Fruit fly (Drosophila melanogaster) whole organism, embryonic: ENCODE results near the gene CG43255.

Experiments used
- Ada2b ChIP-seq: fragments of 200-800 bp; sonication (Bioruptor generic); IDR thresholded peaks from 2 replicates; pipeline ENCODE4 v1.3.6; 2022; ENCODE audit warnings: missing biosample characterization, missing genetic modification characterization
- Atf3 ChIP-seq: fragments of 200-800 bp; sonication (Bioruptor generic); optimal IDR thresholded peaks from 3 replicates; lab custom pipeline; 2016; ENCODE audit warnings: missing biosample characterization, missing genetic modification characterization
- BEAF-32 ChIP-seq: fragments of 200-800 bp; sonication (Bioruptor generic); optimal IDR thresholded peaks from 3 replicates; lab custom pipeline; 2017; ENCODE audit warnings: missing biosample characterization, missing genetic modification characterization, mild to moderate bottlenecking, moderate library complexity, missing genetic modification reagents
- Bgb ChIP-seq: fragments of 200-800 bp; sonication (Bioruptor generic); IDR thresholded peaks from 2 replicates; pipeline ENCODE4 v1.3.6; 2022; ENCODE audit warnings: missing biosample characterization, missing genetic modification characterization; ENCODE audit not compliant: partially characterized antibody
- C15 ChIP-seq: fragments of 200-800 bp; sonication (Bioruptor generic); IDR thresholded peaks from 3 replicates; pipeline ENCODE4 v1.3.6; 2022; ENCODE audit warnings: missing biosample characterization, missing genetic modification characterization
- CG10565 ChIP-seq: fragments of 200-800 bp; sonication (Bioruptor generic); optimal IDR thresholded peaks from 3 replicates; lab custom pipeline; 2016; ENCODE audit warnings: missing biosample characterization, mild to moderate bottlenecking, missing genetic modification characterization
- CG11085 ChIP-seq: fragments of 200-800 bp; sonication (Bioruptor generic); IDR thresholded peaks from 2 replicates; pipeline ENCODE4 v1.3.6; 2022; ENCODE audit warnings: missing biosample characterization, missing genetic modification characterization
- CG11093 ChIP-seq: fragments of 200-800 bp; sonication (Bioruptor generic); IDR thresholded peaks from 3 replicates; pipeline ENCODE4 v1.3.6; 2022; ENCODE audit warnings: missing biosample characterization, missing genetic modification characterization
- CG12299 ChIP-seq: fragments of 200-800 bp; sonication (Bioruptor generic); optimal IDR thresholded peaks from 2 replicates; lab custom pipeline; 2018; ENCODE audit warnings: missing biosample characterization, mild to moderate bottlenecking, missing genetic modification characterization
- CG12659 ChIP-seq: fragments of 200-800 bp; sonication (Bioruptor generic); optimal IDR thresholded peaks from 3 replicates; lab custom pipeline; 2017; ENCODE audit warnings: mild to moderate bottlenecking, missing biosample characterization, missing genetic modification reagents, missing genetic modification characterization
- CG13624 ChIP-seq: fragments of 200-800 bp; sonication (Bioruptor generic); optimal IDR thresholded peaks from 2 replicates; lab custom pipeline; 2016; ENCODE audit warnings: missing biosample characterization, missing genetic modification characterization
- CG14667 ChIP-seq: fragments of 200-800 bp; sonication (Bioruptor generic); IDR thresholded peaks from 2 replicates; pipeline ENCODE4 v1.3.6; 2022; ENCODE audit warnings: missing biosample characterization, missing genetic modification characterization
- CG15073 ChIP-seq: fragments of 200-800 bp; sonication (Bioruptor generic); optimal IDR thresholded peaks from 2 replicates; lab custom pipeline; 2016; ENCODE audit warnings: missing biosample characterization, missing genetic modification characterization
- CG17829 ChIP-seq: fragments of 200-800 bp; optimal IDR thresholded peaks from 2 replicates; lab custom pipeline; 2019; ENCODE audit warnings: missing biosample characterization, mild to moderate bottlenecking, missing genetic modification characterization, moderate library complexity
- CG30020 ChIP-seq: fragments of 200-800 bp; optimal IDR thresholded peaks from 2 replicates; lab custom pipeline; 2019; ENCODE audit warnings: missing biosample characterization, mild to moderate bottlenecking, missing genetic modification characterization, moderate library complexity
- CG32532 ChIP-seq: fragments of 200-800 bp; sonication (Bioruptor generic); IDR thresholded peaks from 2 replicates; pipeline ENCODE4 v1.3.6; 2022; ENCODE audit warnings: missing biosample characterization, missing genetic modification characterization
- CG32772 ChIP-seq: fragments of 200-800 bp; sonication (Bioruptor generic); IDR thresholded peaks from 2 replicates; pipeline ENCODE4 v1.3.6; 2022; ENCODE audit warnings: missing biosample characterization, missing genetic modification characterization
- CG4854 ChIP-seq: fragments of 200-800 bp; sonication (Bioruptor generic); optimal IDR thresholded peaks from 2 replicates; lab custom pipeline; 2016; ENCODE audit warnings: missing biosample characterization, missing genetic modification characterization, inconsistent platforms
- CG6689 ChIP-seq: fragments of 200-800 bp; sonication (Bioruptor generic); IDR thresholded peaks from 2 replicates; pipeline ENCODE4 v1.3.6; 2022; ENCODE audit warnings: missing biosample characterization, missing genetic modification characterization
- CG6791 ChIP-seq: fragments of 200-800 bp; sonication (Bioruptor generic); IDR thresholded peaks from 3 replicates; pipeline ENCODE4 v1.3.6; 2022; ENCODE audit warnings: missing biosample characterization, missing genetic modification characterization; ENCODE audit not compliant: partially characterized antibody
- CG7987 ChIP-seq: fragments of 200-800 bp; sonication (Bioruptor generic); optimal IDR thresholded peaks from 2 replicates; lab custom pipeline; 2018; ENCODE audit warnings: missing biosample characterization, mild to moderate bottlenecking, missing genetic modification characterization, moderate library complexity
- CG9727 ChIP-seq: fragments of 200-800 bp; sonication (Bioruptor generic); optimal IDR thresholded peaks from 3 replicates; lab custom pipeline; 2017; ENCODE audit warnings: missing biosample characterization, mild to moderate bottlenecking, missing genetic modification characterization
- Dfd ChIP-seq, 2 experiments: fragments of >200 bp; optimal IDR thresholded peaks; 2 replicates each; lab custom pipeline; 2017; ENCODE audit warnings: missing biosample characterization in 2 of 2, missing genetic modification characterization in 2 of 2
- Eip74EF ChIP-seq, 2 experiments: fragments of 200-800 bp in 1 of 2; fragments of >200 bp in 1 of 2; sonication (Bioruptor generic) in 1 of 2; optimal IDR thresholded peaks; 2 replicates each; lab custom pipeline; 2017 to 2019; ENCODE audit warnings: missing biosample characterization in 2 of 2, missing genetic modification characterization in 2 of 2, mild to moderate bottlenecking in 1 of 2, moderate library complexity in 1 of 2
- HHEX ChIP-seq: fragments of 200-800 bp; sonication (Bioruptor generic); optimal IDR thresholded peaks from 3 replicates; lab custom pipeline; 2017; ENCODE audit warnings: missing biosample characterization, mild to moderate bottlenecking, missing genetic modification characterization, missing genetic modification reagents
- HLH3B ChIP-seq: fragments of 200-800 bp; sonication (Bioruptor generic); IDR thresholded peaks from 2 replicates; pipeline ENCODE4 v1.3.6; 2022; ENCODE audit warnings: missing biosample characterization, missing genetic modification characterization
- Hr39 ChIP-seq: fragments of >200 bp; optimal IDR thresholded peaks from 2 replicates; lab custom pipeline; 2017
- MBD-R2 ChIP-seq: fragments of 200-800 bp; sonication (Bioruptor generic); IDR thresholded peaks from 2 replicates; pipeline ENCODE4 v1.3.6; 2022; ENCODE audit warnings: missing biosample characterization, missing genetic modification characterization
- MESR4 ChIP-seq: fragments of 200-800 bp; sonication (Bioruptor generic); optimal IDR thresholded peaks from 2 replicates; lab custom pipeline; 2018; ENCODE audit warnings: missing biosample characterization, mild to moderate bottlenecking, missing genetic modification characterization, moderate library complexity
- Opbp ChIP-seq: fragments of 200-800 bp; sonication (Bioruptor generic); IDR thresholded peaks from 3 replicates; pipeline ENCODE4 v1.3.6; 2022; ENCODE audit warnings: missing biosample characterization, missing genetic modification characterization; ENCODE audit not compliant: partially characterized antibody
- Scr ChIP-seq: fragments of 200-800 bp; sonication (Bioruptor generic); IDR thresholded peaks from 2 replicates; pipeline ENCODE4 v1.3.6; 2022; ENCODE audit warnings: missing biosample characterization, missing genetic modification characterization; ENCODE audit not compliant: partially characterized antibody
- Sox100B ChIP-seq: fragments of 200-800 bp; sonication (Bioruptor generic); optimal IDR thresholded peaks from 3 replicates; lab custom pipeline; 2018; ENCODE audit warnings: missing biosample characterization, mild to moderate bottlenecking, missing genetic modification characterization
- TFAM ChIP-seq: fragments of 200-800 bp; sonication (Bioruptor generic); optimal IDR thresholded peaks from 2 replicates; lab custom pipeline; 2017; ENCODE audit warnings: missing biosample characterization, missing genetic modification characterization, inconsistent platforms
- Xrp1 ChIP-seq: fragments of 200-800 bp; sonication (Bioruptor generic); IDR thresholded peaks from 2 replicates; pipeline ENCODE4 v1.3.6; 2022; ENCODE audit warnings: missing biosample characterization, missing genetic modification characterization
- amos ChIP-seq: fragments of 200-800 bp; sonication (Bioruptor generic); IDR thresholded peaks from 2 replicates; pipeline ENCODE4 v1.3.6; 2022; ENCODE audit warnings: missing biosample characterization, missing genetic modification characterization; ENCODE audit not compliant: partially characterized antibody
- bsh ChIP-seq, 2 experiments: fragments of 200-800 bp; sonication (Bioruptor generic); optimal IDR thresholded peaks; 2 replicates each; lab custom pipeline; 2017 to 2018; ENCODE audit warnings: mild to moderate bottlenecking in 2 of 2, missing biosample characterization in 2 of 2, missing genetic modification characterization in 2 of 2, moderate library complexity in 1 of 2
- caup ChIP-seq: fragments of 200-800 bp; sonication (Bioruptor generic); optimal IDR thresholded peaks from 3 replicates; lab custom pipeline; 2017; ENCODE audit warnings: missing biosample characterization, mild to moderate bottlenecking, missing genetic modification characterization, moderate library complexity; ENCODE audit not compliant: severe bottlenecking
- chif ChIP-seq, 2 experiments: fragments of 200-800 bp; sonication (Bioruptor generic); optimal IDR thresholded peaks; 3 replicates each; lab custom pipeline; 2016; ENCODE audit warnings: missing biosample characterization in 2 of 2, missing genetic modification characterization in 2 of 2
- cwo ChIP-seq: fragments of 200-800 bp; sonication (Bioruptor generic); optimal IDR thresholded peaks from 3 replicates; lab custom pipeline; 2017; ENCODE audit warnings: missing biosample characterization, missing genetic modification characterization, mild to moderate bottlenecking, moderate library complexity, missing genetic modification reagents
- dimm ChIP-seq: fragments of 200-800 bp; sonication (Bioruptor generic); IDR thresholded peaks from 2 replicates; pipeline ENCODE4 v1.3.6; 2022; ENCODE audit warnings: missing biosample characterization, missing genetic modification characterization
- gce ChIP-seq: fragments of 200-800 bp; sonication (Bioruptor generic); IDR thresholded peaks from 3 replicates; pipeline ENCODE4 v1.3.6; 2022; ENCODE audit warnings: missing biosample characterization, missing genetic modification characterization
- gcm ChIP-seq: fragments of 200-800 bp; sonication (Bioruptor generic); optimal IDR thresholded peaks from 2 replicates; lab custom pipeline; 2019; ENCODE audit warnings: missing biosample characterization, mild to moderate bottlenecking, missing genetic modification characterization, moderate library complexity
- gcm2 ChIP-seq: fragments of 200-800 bp; sonication (Bioruptor generic); optimal IDR thresholded peaks from 2 replicates; lab custom pipeline; 2016; ENCODE audit warnings: missing biosample characterization, missing genetic modification characterization
- jing ChIP-seq: fragments of 200-800 bp; sonication (Bioruptor generic); optimal IDR thresholded peaks from 2 replicates; lab custom pipeline; 2018; ENCODE audit warnings: missing biosample characterization, mild to moderate bottlenecking, missing genetic modification characterization
- pho ChIP-seq: fragments of 200-800 bp; sonication (Bioruptor generic); optimal IDR thresholded peaks from 2 replicates; lab custom pipeline; 2016; ENCODE audit warnings: missing biosample characterization, missing genetic modification characterization
- phol ChIP-seq: fragments of 200-800 bp; sonication (Bioruptor generic); optimal IDR thresholded peaks from 3 replicates; lab custom pipeline; 2018; ENCODE audit warnings: missing biosample characterization, mild to moderate bottlenecking, missing genetic modification characterization, moderate library complexity
- sqz ChIP-seq: fragments of 200-800 bp; sonication (Bioruptor generic); optimal IDR thresholded peaks from 3 replicates; lab custom pipeline; 2018; ENCODE audit warnings: missing biosample characterization, mild to moderate bottlenecking, missing genetic modification characterization
- unpg ChIP-seq: fragments of 200-800 bp; sonication (Bioruptor generic); optimal IDR thresholded peaks from 3 replicates; lab custom pipeline; 2018; ENCODE audit warnings: missing biosample characterization, mild to moderate bottlenecking, missing genetic modification characterization, moderate library complexity
- vnd ChIP-seq: fragments of 200-800 bp; sonication (Bioruptor generic); IDR thresholded peaks from 3 replicates; pipeline ENCODE4 v1.3.6; 2022; ENCODE audit warnings: missing biosample characterization, missing genetic modification characterization; ENCODE audit not compliant: partially characterized antibody

Gene CG43255

dm6 chrX:8897859-8898427, 25.8 kb upstream of the CG43255 start, which contains the start of gene Moe (continued):
- TF ChIP-seq TFAM (GFP tag; lab: Kevin White, UChicago) (no peak), Atf3 (GFP tag; lab: Kevin White, UChicago) (peak; percentile 15), CG17829 (tag; lab: Kevin White, UChicago) (peak; percentile 37), gce (no peak), gcm (GFP tag; lab: Kevin White, UChicago) (no peak), Hr39 (lab: Kevin White, UChicago) (no peak), CG4854 (GFP tag; lab: Kevin White, UChicago) (peak; percentile 12), Bgb (GFP tag; lab: Robert Waterston, UW) (peak; percentile 85), dimm (GFP tag; lab: Robert Waterston, UW) (no peak), Eip74EF (GFP tag; optimal IDR thresholded peaks at IDR 0.05; lab: Kevin White, UChicago) (no peak), jing (no peak), CG13624 (GFP tag; lab: Kevin White, UChicago) (peak; percentile 64), CG32772 (GFP tag; lab: Robert Waterston, UW) (peak; percentile 52), CG9727 (peak; percentile 13), CG6689 (GFP tag; lab: Robert Waterston, UW) (peak; percentile 35; the same call in 1 of the 2 replicates), HHEX (GFP tag; lab: Kevin White, UChicago) (no peak), gcm2 (GFP tag; lab: Kevin White, UChicago) (no peak), Sox100B (no peak), amos (GFP tag; lab: Robert Waterston, UW) (peak; percentile 88; the same call in 1 of the 2 replicates), Opbp (GFP tag; lab: Robert Waterston, UW) (peak; percentile 86), CG6791 (GFP tag; lab: Robert Waterston, UW) (peak; percentile 75), MESR4 (GFP tag; lab: Kevin White, UChicago) (peak; percentile 35), CG11093 (no peak), CG30020 (peak; percentile 27), CG14667 (0 out of 2 replicates have a peak, but pooled peaks have one; percentile 24), cwo (GFP tag; lab: Kevin White, UChicago) (no peak), CG32532 (GFP tag; lab: Robert Waterston, UW) (peak; percentile 67), vnd (GFP tag; lab: Robert Waterston, UW) (peak; percentile 64; the same call in 2 of the 3 replicates), HLH3B (GFP tag; lab: Robert Waterston, UW) (0 out of 2 replicates have a peak, but pooled peaks have one; percentile 26), unpg (GFP tag; lab: Kevin White, UChicago) (no peak), chif (GFP tag; optimal IDR thresholded peaks at IDR 0.05; lab: Kevin White, UChicago) (peak; percentile 17 to 44), CG11085 (GFP tag; lab: Robert Waterston, UW) (peak; percentile 57), sqz (GFP tag; lab: Kevin White, UChicago) (peak; percentile 86), caup (GFP tag; lab: Kevin White, UChicago) (peak; percentile 44), C15 (GFP tag; lab: Robert Waterston, UW) (no peak), CG12659 (GFP tag; lab: Kevin White, UChicago) (peak; percentile 57), Xrp1 (GFP tag; lab: Robert Waterston, UW) (peak; percentile 25; the same call in 1 of the 2 replicates), MBD-R2 (peak; percentile 59), Ada2b (GFP tag; lab: Robert Waterston, UW) (peak; percentile 36; the same call in 1 of the 2 replicates), CG12299 (tag; lab: Kevin White, UChicago) (no peak), CG7987 (GFP tag; lab: Kevin White, UChicago) (peak; percentile 25), bsh (GFP tag; optimal IDR thresholded peaks at IDR 0.05; lab: Kevin White, UChicago) (peak in 1 of 2 experiments; percentile 78), pho (peak; percentile 65), CG10565 (no peak), CG15073 (GFP tag; lab: Kevin White, UChicago) (no peak), phol (tag; lab: Kevin White, UChicago) (peak; percentile 50), Dfd (GFP tag; optimal IDR thresholded peaks at IDR 0.05; lab: Kevin White, UChicago) (no peak), Scr (GFP tag; lab: Robert Waterston, UW) (peak; percentile 83), BEAF-32 (GFP tag; lab: Kevin White, UChicago) (peak; percentile 87)
